Worm (Caenorhabditis elegans) whole organism, dauer: ENCODE results near the gene rsd-2.

Source experiments
- unc-62 ChIP-seq: sonication (generic microtip); optimal IDR thresholded peaks from 2 replicates; lab custom pipeline; 2017; ENCODE audit warnings: missing biosample characterization, missing genetic modification reagents, missing genetic modification characterization

Gene rsd-2

ce11 chrIV:13538901-13539300 lies 1.2 kb downstream of the rsd-2 start:
- no peak for TF ChIP-seq unc-62 (GFP tag; lab: Kevin White, UChicago)

ce11 chrIV:13525223-13525622 lies 14.8 kb downstream of the rsd-2 start:
- no peak for TF ChIP-seq unc-62 (GFP tag; lab: Kevin White, UChicago)

DNA sequence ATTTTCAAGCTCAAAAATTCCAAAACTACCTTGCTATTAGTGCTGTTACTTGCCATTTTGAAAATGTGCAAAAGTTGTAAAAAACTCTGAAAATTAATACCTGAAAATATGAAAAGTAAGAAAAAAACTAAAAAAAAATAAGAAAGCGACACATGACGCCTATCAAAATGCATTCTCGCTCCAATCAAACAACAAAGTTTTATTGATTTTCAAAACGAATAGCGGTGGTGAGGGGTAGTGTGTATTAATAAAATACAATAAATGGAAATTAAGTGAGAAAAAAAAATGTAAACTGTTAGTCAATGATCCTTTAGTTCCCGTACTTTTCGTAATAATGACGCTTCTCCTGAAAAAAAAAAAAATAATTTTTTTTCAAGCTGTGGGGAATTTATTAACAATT lies 18.3 kb downstream of the rsd-2 start, which contains the start of gene dcap-2:
Gene dcap-2, minus strand, starts transcription at position 86 of the 400 bp plus-strand sequence.
- TF ChIP-seq unc-62 (GFP tag; lab: Kevin White, UChicago): no peak

DNA sequence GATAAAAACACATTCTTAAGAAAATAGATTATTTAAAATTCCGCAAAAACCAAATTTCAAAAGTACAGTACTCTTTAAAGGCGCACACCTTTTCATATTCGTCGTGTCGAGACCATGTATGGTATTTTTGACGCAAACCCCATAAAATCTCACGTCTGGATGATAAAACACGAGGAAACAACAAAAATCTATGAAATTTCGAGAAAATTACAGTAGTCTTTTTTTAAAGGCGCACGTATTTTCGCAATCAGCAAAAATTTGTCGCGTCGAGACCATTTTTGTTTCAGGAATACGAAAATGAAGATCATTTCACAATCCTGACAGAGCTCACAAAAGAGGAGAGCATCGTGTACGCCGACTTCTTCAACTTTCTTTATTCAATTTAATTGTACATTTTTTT lies 27.1 kb downstream of the rsd-2 start:
- no peak for TF ChIP-seq unc-62 (GFP tag; lab: Kevin White, UChicago)

DNA sequence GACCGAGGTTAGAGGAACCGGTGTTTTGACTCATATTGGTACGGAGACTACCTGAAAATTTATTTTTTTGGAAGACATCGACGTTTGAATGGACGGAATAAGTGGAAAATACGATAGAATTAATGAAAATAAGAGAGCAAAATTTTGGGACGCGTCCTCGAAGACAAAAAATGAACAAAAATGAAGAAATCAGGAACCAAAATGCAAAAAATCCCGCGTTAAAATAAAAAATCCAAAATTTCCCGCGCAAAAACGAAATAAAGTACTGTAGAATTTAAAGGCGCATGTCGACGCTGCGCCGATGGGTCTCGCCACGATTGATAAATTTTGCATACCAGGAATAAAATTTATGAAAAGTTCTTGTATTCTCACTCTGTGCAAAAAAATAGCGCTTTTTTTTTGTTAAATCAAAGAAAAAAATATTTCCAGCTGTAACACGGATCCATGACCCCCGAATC lies 27.9 kb downstream of the rsd-2 start, which contains the start of gene puf-3:
Gene puf-3, minus strand, starts transcription at position 51 of the 458 bp plus-strand sequence.
- TF ChIP-seq unc-62 (GFP tag; lab: Kevin White, UChicago): no peak

DNA sequence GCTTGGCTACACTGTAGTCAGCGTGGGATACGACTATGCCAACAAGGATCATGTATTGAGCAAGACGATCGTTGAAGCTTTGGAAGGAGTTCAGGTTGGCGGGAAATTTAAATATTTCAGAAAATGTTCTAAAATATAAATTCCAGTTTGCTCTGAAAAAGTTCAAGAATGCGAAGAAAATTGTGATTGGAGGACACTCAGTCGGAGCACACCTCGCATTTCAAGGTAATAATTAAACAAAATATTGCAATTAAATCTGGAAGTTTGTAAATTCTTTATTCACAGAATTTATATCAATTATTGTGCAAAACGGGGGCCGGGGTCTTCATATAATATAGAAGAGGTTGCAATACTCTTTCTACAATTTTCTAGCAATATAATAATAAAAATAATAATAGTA lies 30.0 kb downstream of the rsd-2 start:
- TF ChIP-seq unc-62 (GFP tag; lab: Kevin White, UChicago): no peak

- no peak for TF ChIP-seq unc-62 (GFP tag; lab: Kevin White, UChicago)
Observed at ce11 chrIV:13508924-13509323, 31.1 kb downstream of the rsd-2 start, which contains the start of gene afmd-2. Gene afmd-2, plus strand, starts transcription at chrIV:13509224.

DNA sequence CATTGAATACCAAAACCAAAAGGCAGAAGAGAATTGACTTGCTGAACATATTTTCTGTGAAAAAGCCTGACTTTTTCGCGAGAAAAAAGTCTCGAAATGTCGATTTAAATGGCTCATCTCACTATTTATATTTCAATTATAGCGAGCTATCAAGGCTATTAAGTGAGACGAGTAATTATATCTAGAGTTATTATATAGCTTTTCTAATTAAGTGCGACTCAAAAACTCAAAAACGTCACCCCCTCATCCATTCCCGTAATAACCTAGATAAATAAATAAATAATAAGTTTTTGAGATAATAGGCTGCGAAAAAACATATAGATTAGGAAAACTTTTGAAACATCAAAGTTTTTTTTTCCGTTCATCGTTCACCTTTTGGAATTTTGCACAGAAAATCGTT lies 34.4 kb downstream of the rsd-2 start, which contains the start of gene nlp-17:
Gene nlp-17, minus strand, starts transcription at position 101 of the 400 bp plus-strand sequence.
- TF ChIP-seq unc-62 (GFP tag; lab: Kevin White, UChicago): no peak

ce11 chrIV:13505144-13505543 lies 34.9 kb downstream of the rsd-2 start, which contains the start of gene seld-1:
Gene seld-1, plus strand, starts transcription at chrIV:13505444.
- no peak for TF ChIP-seq unc-62 (GFP tag; lab: Kevin White, UChicago)

- no peak for TF ChIP-seq unc-62 (GFP tag; lab: Kevin White, UChicago)
Observed at ce11 chrIV:13502806-13503363, 37.2 kb downstream of the rsd-2 start, which contains the start of gene tbc-9. Gene tbc-9, minus strand, starts transcription at chrIV:13502856.

DNA sequence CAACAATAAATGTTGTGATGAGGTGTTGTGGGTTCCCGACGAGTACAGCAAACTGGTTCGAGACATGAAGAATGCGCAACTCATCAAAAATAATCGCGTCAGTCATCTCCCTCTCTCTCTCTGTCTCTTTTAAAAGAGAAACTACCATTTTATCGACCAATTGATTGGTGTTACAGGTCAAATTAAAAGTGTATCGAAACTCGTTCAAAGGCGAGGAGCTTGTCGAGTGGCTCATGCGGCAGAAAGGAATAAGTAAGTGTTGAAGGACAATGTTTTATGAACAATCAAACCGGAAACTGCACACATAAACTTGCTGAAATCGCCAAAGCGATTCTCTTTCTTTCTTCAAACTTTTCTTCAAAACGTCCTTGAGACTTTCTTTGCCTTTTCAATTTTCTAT lies 46.3 kb downstream of the rsd-2 start:
- TF ChIP-seq unc-62 (GFP tag; lab: Kevin White, UChicago): no peak

ce11 chrIV:13492271-13492670 lies 47.8 kb downstream of the rsd-2 start, which contains the start of gene Y45F10A.7:
Gene Y45F10A.7, plus strand, starts transcription at chrIV:13492571.
- no peak for TF ChIP-seq unc-62 (GFP tag; lab: Kevin White, UChicago)

DNA sequence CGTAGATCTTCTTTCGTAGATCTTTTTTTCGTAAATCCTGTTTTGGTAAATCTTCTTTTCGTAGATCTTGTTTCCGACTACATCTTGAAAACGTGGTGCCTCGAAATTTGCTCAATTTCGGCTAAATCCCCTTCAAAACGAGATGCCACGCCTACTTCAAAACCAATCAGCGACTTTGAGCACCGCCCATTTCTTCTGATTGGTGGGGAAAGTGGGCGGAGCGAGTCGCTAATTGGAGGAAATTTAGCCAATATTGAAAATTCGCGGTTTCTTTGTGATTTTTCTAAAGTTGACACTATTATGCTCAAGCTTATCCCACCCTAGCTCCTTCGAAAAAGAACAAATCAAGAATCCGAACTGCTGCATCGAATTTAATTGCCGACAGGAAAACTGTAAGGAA lies 52.5 kb downstream of the rsd-2 start:
- TF ChIP-seq unc-62 (GFP tag; lab: Kevin White, UChicago): no peak

- TF ChIP-seq unc-62 (GFP tag; lab: Kevin White, UChicago): no peak
Observed at ce11 chrIV:13487019-13487418, 53.0 kb downstream of the rsd-2 start.

ce11 chrIV:13483596-13483995 lies 56.5 kb downstream of the rsd-2 start:
- TF ChIP-seq unc-62 (GFP tag; lab: Kevin White, UChicago): no peak

ce11 chrIV:13482469-13482868 lies 57.6 kb downstream of the rsd-2 start, which contains the start of gene Y38H8A.1:
Gene Y38H8A.1, plus strand, starts transcription at chrIV:13482769.
- TF ChIP-seq unc-62 (GFP tag; lab: Kevin White, UChicago): no peak

DNA sequence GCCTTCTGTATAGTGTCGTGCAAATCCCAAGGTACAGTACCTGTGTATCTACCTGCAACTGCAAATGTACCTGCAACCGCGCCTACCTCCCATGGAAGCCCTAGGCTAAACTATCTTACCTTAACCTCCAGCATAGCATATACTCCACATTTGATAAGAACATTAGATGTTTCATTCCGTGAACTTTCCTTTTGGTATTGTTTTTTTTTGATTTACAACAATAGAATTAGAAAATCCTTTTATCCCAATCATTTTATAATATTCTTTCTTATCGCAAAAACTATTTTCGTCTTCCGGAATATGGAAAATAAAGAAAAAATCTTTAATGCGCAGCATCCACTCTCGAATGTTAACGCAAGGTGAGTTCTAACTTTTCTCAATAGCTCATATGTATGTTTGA lies 65.9 kb downstream of the rsd-2 start, which contains the start of gene Y38H8A.2:
Gene Y38H8A.2, plus strand, starts transcription at position 301 of the 400 bp plus-strand sequence.
- no peak for TF ChIP-seq unc-62 (GFP tag; lab: Kevin White, UChicago)
